Worm (Caenorhabditis elegans) whole organism, midembryonic: ENCODE data around the gene vab-3.

Experiments
- T22C8.4 ChIP-seq: fragments of 200-800 bp; sonication (Bioruptor generic); IDR thresholded peaks from 2 replicates; pipeline ENCODE4 v1.3.6; 2022; ENCODE audit warnings: missing genetic modification characterization, missing compliant biosample characterization
- cog-1 ChIP-seq: sonication (generic microtip); optimal IDR thresholded peaks from 2 replicates; lab custom pipeline; 2016; ENCODE audit warnings: missing genetic modification characterization, missing compliant biosample characterization
- flt-1 ChIP-seq: fragments of 200-800 bp; sonication (Bioruptor generic); IDR thresholded peaks from 2 replicates; pipeline ENCODE4 v1.3.6; 2022; ENCODE audit warnings: missing genetic modification characterization, missing compliant biosample characterization
- med-1 ChIP-seq: sonication (generic microtip); optimal IDR thresholded peaks from 2 replicates; lab custom pipeline; 2017; ENCODE audit warnings: missing genetic modification characterization, mild to moderate bottlenecking, missing compliant biosample characterization, antibody characterized with exemption, missing genetic modification reagents; ENCODE audit not compliant: insufficient read depth
- ref-1 ChIP-seq: fragments of 200-800 bp; sonication (Bioruptor generic); conservative IDR thresholded peaks from 2 replicates; pipeline ENCODE4 v1.3.6; 2022; ENCODE audit warnings: missing genetic modification reagents, missing genetic modification characterization, missing compliant biosample characterization
- tab-1 ChIP-seq: fragments of 200-800 bp; sonication (Bioruptor generic); IDR thresholded peaks from 2 replicates; pipeline ENCODE4 v1.3.6; 2022; ENCODE audit warnings: missing genetic modification characterization, missing compliant biosample characterization
- ztf-23 ChIP-seq: fragments of 200-800 bp; sonication (Bioruptor generic); IDR thresholded peaks from 2 replicates; pipeline ENCODE4 v1.3.6; 2022; ENCODE audit warnings: missing genetic modification reagents, missing genetic modification characterization, missing compliant biosample characterization
- ztf-29 ChIP-seq: fragments of 200-800 bp; sonication (Bioruptor generic); IDR thresholded peaks from 2 replicates; pipeline ENCODE4 v1.3.6; 2022; ENCODE audit warnings: missing genetic modification reagents, missing genetic modification characterization, missing compliant biosample characterization

DNA sequence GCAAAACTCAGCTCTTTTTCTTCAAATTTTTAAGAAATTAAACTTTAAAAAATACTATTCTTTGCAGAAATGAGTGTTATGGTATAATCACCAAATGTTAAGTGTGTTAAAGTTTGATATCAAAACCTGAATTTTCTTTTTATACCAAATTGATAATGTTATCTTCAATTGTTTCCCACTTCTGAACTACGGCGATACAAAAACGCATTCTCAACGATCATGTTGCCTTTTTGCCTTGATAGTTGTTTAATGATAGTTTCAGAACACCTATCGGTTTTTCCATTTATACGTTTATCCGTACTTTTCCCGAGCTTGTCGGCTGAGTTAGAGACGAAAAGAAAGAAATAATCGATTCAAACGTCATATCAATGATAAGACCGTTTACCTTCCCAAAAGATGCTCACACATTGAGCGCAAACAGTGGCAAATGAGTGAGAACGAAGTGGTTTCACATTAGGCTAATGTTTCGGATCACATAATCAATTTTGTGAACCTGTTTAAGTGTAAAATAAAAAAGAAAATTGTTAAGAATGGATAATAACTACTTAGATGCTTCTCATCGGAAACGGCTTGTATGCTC, 24.6 kb upstream of the vab-3 start, which contains the start of gene elt-4:
- TF ChIP-seq ztf-23 (GFP tag; lab: Robert Waterston, UW) (no peak), cog-1 (no peak), tab-1 (GFP tag; lab: Robert Waterston, UW) (no peak), T22C8.4 (no peak), ref-1 (GFP tag; lab: Robert Waterston, UW) (no peak), ztf-29 (GFP tag; lab: Robert Waterston, UW) (no peak), med-1 (GFP tag; lab: Kevin White, UChicago) (no peak), flt-1 (GFP tag; lab: Robert Waterston, UW) (no peak)
